Fruit fly (Drosophila melanogaster) whole organism, embryonic: ENCODE measurements around the gene Hpd.
A peak's percentile ranks its signal among the peaks of the same experiment; 100 is the strongest.

Source experiments
- CG11085 ChIP-seq: fragments of 200-800 bp; sonication (Bioruptor generic); IDR thresholded peaks from 2 replicates; pipeline ENCODE4 v1.3.6; 2022; ENCODE audit warnings: missing biosample characterization, missing genetic modification characterization
- CG11560 ChIP-seq: fragments of 200-800 bp; sonication (Bioruptor generic); IDR thresholded peaks from 3 replicates; pipeline ENCODE4 v1.3.6; 2022; ENCODE audit warnings: missing biosample characterization, missing genetic modification characterization
- CG12071 ChIP-seq: fragments of 200-800 bp; sonication (Bioruptor generic); optimal IDR thresholded peaks from 3 replicates; lab custom pipeline; 2018; ENCODE audit warnings: missing biosample characterization, mild to moderate bottlenecking, missing genetic modification characterization
- CG12744 ChIP-seq: fragments of 200-800 bp; sonication (Bioruptor generic); optimal IDR thresholded peaks from 2 replicates; lab custom pipeline; 2016; ENCODE audit warnings: missing biosample characterization, missing genetic modification characterization
- CG15514 ChIP-seq: fragments of 200-800 bp; sonication (Bioruptor generic); optimal IDR thresholded peaks from 3 replicates; lab custom pipeline; 2017; ENCODE audit warnings: missing biosample characterization, missing genetic modification characterization, mild to moderate bottlenecking, moderate library complexity, missing genetic modification reagents
- CG16815 ChIP-seq: fragments of 200-800 bp; sonication (Bioruptor generic); optimal IDR thresholded peaks from 3 replicates; lab custom pipeline; 2017; ENCODE audit warnings: missing biosample characterization, mild to moderate bottlenecking, missing genetic modification characterization
- CG17568 ChIP-seq: fragments of 200-800 bp; sonication (Bioruptor generic); optimal IDR thresholded peaks from 2 replicates; lab custom pipeline; 2018; ENCODE audit warnings: missing biosample characterization, mild to moderate bottlenecking, missing genetic modification characterization, moderate library complexity
- CG31441 ChIP-seq: fragments of 200-800 bp; sonication (Bioruptor generic); IDR thresholded peaks from 2 replicates; pipeline ENCODE4 v1.3.6; 2022; ENCODE audit warnings: missing biosample characterization, missing genetic modification characterization
- CG3995 ChIP-seq: fragments of 200-800 bp; sonication (Bioruptor generic); optimal IDR thresholded peaks from 3 replicates; lab custom pipeline; 2016; ENCODE audit warnings: missing biosample characterization, missing genetic modification characterization
- CG4854 ChIP-seq: fragments of 200-800 bp; sonication (Bioruptor generic); optimal IDR thresholded peaks from 2 replicates; lab custom pipeline; 2016; ENCODE audit warnings: missing biosample characterization, missing genetic modification characterization, inconsistent platforms
- CG6854 ChIP-seq: fragments of 200-800 bp; sonication (Bioruptor generic); optimal IDR thresholded peaks from 3 replicates; lab custom pipeline; 2017; ENCODE audit warnings: missing biosample characterization, mild to moderate bottlenecking, missing genetic modification characterization
- CG9876 ChIP-seq: fragments of 200-800 bp; sonication (Bioruptor generic); optimal IDR thresholded peaks from 2 replicates; lab custom pipeline; 2016; ENCODE audit warnings: missing biosample characterization, missing genetic modification characterization
- CG9932 ChIP-seq: fragments of 200-800 bp; sonication (Bioruptor generic); IDR thresholded peaks from 2 replicates; pipeline ENCODE4 v1.3.6; 2022; ENCODE audit warnings: missing biosample characterization, missing genetic modification characterization
- CTCF ChIP-seq: fragments of 200-800 bp; sonication (Bioruptor generic); optimal IDR thresholded peaks from 2 replicates; lab custom pipeline; 2017; ENCODE audit warnings: missing biosample characterization, mild to moderate bottlenecking, missing genetic modification characterization, moderate library complexity
- Chrac-16 ChIP-seq: fragments of 200-800 bp; sonication (Bioruptor generic); optimal IDR thresholded peaks from 3 replicates; lab custom pipeline; 2016; ENCODE audit warnings: missing biosample characterization, missing genetic modification characterization
- CrebB ChIP-seq: fragments of 200-800 bp; sonication (Bioruptor generic); optimal IDR thresholded peaks from 3 replicates; lab custom pipeline; 2018; ENCODE audit warnings: missing biosample characterization, mild to moderate bottlenecking, missing genetic modification characterization
- Eip74EF ChIP-seq, 2 experiments: fragments of 200-800 bp in 1 of 2; fragments of >200 bp in 1 of 2; sonication (Bioruptor generic) in 1 of 2; optimal IDR thresholded peaks; 2 replicates each; lab custom pipeline; 2017 to 2019; ENCODE audit warnings: missing biosample characterization in 2 of 2, missing genetic modification characterization in 2 of 2, mild to moderate bottlenecking in 1 of 2, moderate library complexity in 1 of 2
- HLH4C ChIP-seq: fragments of 200-800 bp; sonication (Bioruptor generic); IDR thresholded peaks from 3 replicates; pipeline ENCODE4 v1.3.6; 2022; ENCODE audit warnings: missing biosample characterization, missing genetic modification characterization; ENCODE audit not compliant: partially characterized antibody
- HLH54F ChIP-seq: fragments of 200-800 bp; sonication (Bioruptor generic); optimal IDR thresholded peaks from 3 replicates; lab custom pipeline; 2016; ENCODE audit warnings: missing biosample characterization, missing genetic modification characterization
- HLHmδ ChIP-seq: fragments of 200-800 bp; sonication (Bioruptor generic); optimal IDR thresholded peaks from 2 replicates; lab custom pipeline; 2018; ENCODE audit warnings: missing biosample characterization, mild to moderate bottlenecking, missing genetic modification characterization, moderate library complexity
- Max ChIP-seq: fragments of 200-800 bp; sonication (Bioruptor generic); optimal IDR thresholded peaks from 2 replicates; lab custom pipeline; 2016; ENCODE audit warnings: missing biosample characterization, mild to moderate bottlenecking, missing genetic modification characterization
- Med ChIP-seq: fragments of 200-800 bp; sonication (Bioruptor generic); peaks from one replicate; lab custom pipeline; 2016; ENCODE audit warnings: missing biosample characterization, missing genetic modification characterization, mild to moderate bottlenecking, inconsistent platforms, moderate library complexity
- NC2β ChIP-seq: fragments of 200-800 bp; sonication (Bioruptor generic); optimal IDR thresholded peaks from 2 replicates; lab custom pipeline; 2016; ENCODE audit warnings: missing biosample characterization, missing genetic modification characterization
- NK7.1 ChIP-seq: fragments of 200-800 bp; sonication (Bioruptor generic); optimal IDR thresholded peaks from 3 replicates; lab custom pipeline; 2016; ENCODE audit warnings: missing biosample characterization, missing genetic modification characterization
- Neu2 ChIP-seq: fragments of 200-800 bp; sonication (Bioruptor generic); optimal IDR thresholded peaks from 3 replicates; lab custom pipeline; 2016; ENCODE audit warnings: missing biosample characterization, missing genetic modification characterization, borderline replicate concordance
- Opbp ChIP-seq: fragments of 200-800 bp; sonication (Bioruptor generic); IDR thresholded peaks from 3 replicates; pipeline ENCODE4 v1.3.6; 2022; ENCODE audit warnings: missing biosample characterization, missing genetic modification characterization; ENCODE audit not compliant: partially characterized antibody
- PHDP ChIP-seq: fragments of 200-800 bp; sonication (Bioruptor generic); optimal IDR thresholded peaks from 3 replicates; lab custom pipeline; 2018; ENCODE audit warnings: missing biosample characterization, mild to moderate bottlenecking, missing genetic modification characterization, moderate library complexity
- Sin3A ChIP-seq: fragments of >200 bp; optimal IDR thresholded peaks from 2 replicates; lab custom pipeline; 2018
- Ssrp ChIP-seq: fragments of 200-800 bp; sonication (Bioruptor generic); optimal IDR thresholded peaks from 2 replicates; lab custom pipeline; 2018; ENCODE audit warnings: missing biosample characterization, mild to moderate bottlenecking, missing genetic modification characterization, moderate library complexity
- Vsx1 ChIP-seq: fragments of 200-800 bp; sonication (Bioruptor generic); optimal IDR thresholded peaks from 2 replicates; lab custom pipeline; 2017; ENCODE audit warnings: missing biosample characterization, mild to moderate bottlenecking, missing genetic modification characterization, missing genetic modification reagents
- YL-1 ChIP-seq: fragments of 200-800 bp; sonication (Bioruptor generic); optimal IDR thresholded peaks from 3 replicates; lab custom pipeline; 2017; ENCODE audit warnings: missing biosample characterization, mild to moderate bottlenecking, missing genetic modification characterization
- bcd ChIP-seq: fragments of 200-800 bp; sonication (Bioruptor generic); optimal IDR thresholded peaks from 2 replicates; lab custom pipeline; 2017; ENCODE audit warnings: missing biosample characterization, mild to moderate bottlenecking, missing genetic modification characterization
- ci ChIP-seq: fragments of 200-800 bp; sonication (Bioruptor generic); IDR thresholded peaks from 3 replicates; pipeline ENCODE4 v1.3.6; 2022; ENCODE audit warnings: missing biosample characterization, missing genetic modification characterization
- dm ChIP-seq: fragments of 200-800 bp; sonication (Bioruptor generic); optimal IDR thresholded peaks from 3 replicates; lab custom pipeline; 2016; ENCODE audit warnings: missing biosample characterization, missing genetic modification characterization
- ewg ChIP-seq: fragments of 200-800 bp; sonication (Bioruptor generic); optimal IDR thresholded peaks from 3 replicates; lab custom pipeline; 2017; ENCODE audit warnings: mild to moderate bottlenecking, missing biosample characterization, missing genetic modification reagents, missing genetic modification characterization
- fd64A ChIP-seq: fragments of 200-800 bp; sonication (Bioruptor generic); optimal IDR thresholded peaks from 3 replicates; lab custom pipeline; 2018; ENCODE audit warnings: missing biosample characterization, mild to moderate bottlenecking, missing genetic modification characterization
- jigr1 ChIP-seq: fragments of 200-800 bp; sonication (Bioruptor generic); IDR thresholded peaks from 3 replicates; pipeline ENCODE4 v1.3.6; 2022; ENCODE audit warnings: missing biosample characterization, missing genetic modification characterization
- nom ChIP-seq: fragments of 200-800 bp; sonication (Bioruptor generic); optimal IDR thresholded peaks from 2 replicates; lab custom pipeline; 2017; ENCODE audit warnings: missing biosample characterization, missing genetic modification characterization, mild to moderate bottlenecking, moderate library complexity, missing genetic modification reagents
- pho ChIP-seq: fragments of 200-800 bp; sonication (Bioruptor generic); optimal IDR thresholded peaks from 2 replicates; lab custom pipeline; 2016; ENCODE audit warnings: missing biosample characterization, missing genetic modification characterization
- prd ChIP-seq, 3 experiments: fragments of >200 bp in 2 of 3; fragments of 200-800 bp in 1 of 3; sonication (Bioruptor generic) in 1 of 3; optimal IDR thresholded peaks in 2 of 3; IDR thresholded peaks in 1 of 3; 2 replicates in 2 of 3; 3 replicates in 1 of 3; pipeline versions ENCODE4 v1.3.6 to Lab custom; 2017 to 2022; ENCODE audit warnings: missing biosample characterization in 1 of 3, missing genetic modification characterization in 1 of 3
- psq ChIP-seq: fragments of 200-800 bp; sonication (Bioruptor generic); optimal IDR thresholded peaks from 2 replicates; lab custom pipeline; 2017; ENCODE audit warnings: missing biosample characterization, missing genetic modification characterization
- scrt ChIP-seq: fragments of 200-800 bp; sonication (Bioruptor generic); optimal IDR thresholded peaks from 2 replicates; lab custom pipeline; 2018; ENCODE audit warnings: missing biosample characterization, mild to moderate bottlenecking, missing genetic modification characterization, moderate library complexity
- shn ChIP-seq: fragments of 200-800 bp; sonication (Bioruptor generic); optimal IDR thresholded peaks from 3 replicates; lab custom pipeline; 2016; ENCODE audit warnings: missing biosample characterization, missing genetic modification characterization
- sisA ChIP-seq: fragments of 200-800 bp; sonication (Bioruptor generic); IDR thresholded peaks from 2 replicates; pipeline ENCODE4 v1.3.6; 2022; ENCODE audit warnings: missing biosample characterization, missing genetic modification characterization
- slou ChIP-seq: fragments of 200-800 bp; sonication (Bioruptor generic); optimal IDR thresholded peaks from 3 replicates; lab custom pipeline; 2016; ENCODE audit warnings: missing biosample characterization, missing genetic modification characterization
- ssp ChIP-seq: fragments of 200-800 bp; sonication (Bioruptor generic); IDR thresholded peaks from 2 replicates; pipeline ENCODE4 v1.3.6; 2022; ENCODE audit warnings: missing biosample characterization, missing genetic modification characterization
- twi ChIP-seq: fragments of 200-800 bp; optimal IDR thresholded peaks from 2 replicates; lab custom pipeline; 2019; ENCODE audit warnings: missing biosample characterization, mild to moderate bottlenecking, missing genetic modification characterization, moderate library complexity
- vvl ChIP-seq: fragments of 200-800 bp; sonication (Bioruptor generic); IDR thresholded peaks from 2 replicates; pipeline ENCODE4 v1.3.6; 2022; ENCODE audit warnings: missing biosample characterization, missing genetic modification characterization
- wdn ChIP-seq: fragments of 200-800 bp; sonication (Bioruptor generic); IDR thresholded peaks from 2 replicates; pipeline ENCODE4 v1.3.6; 2022; ENCODE audit warnings: missing biosample characterization, missing genetic modification characterization
- wor ChIP-seq: fragments of 200-800 bp; sonication (Bioruptor generic); IDR thresholded peaks from 2 replicates; pipeline ENCODE4 v1.3.6; 2022; ENCODE audit warnings: missing biosample characterization, missing genetic modification characterization
- zfh1 ChIP-seq: fragments of 200-800 bp; sonication (Bioruptor generic); IDR thresholded peaks from 3 replicates; pipeline ENCODE4 v1.3.6; 2022; ENCODE audit warnings: missing biosample characterization, missing genetic modification characterization

The Hpd gene

dm6 chr3L:20474789-20475208, 35.1 kb upstream of the Hpd start (continued):
- TF ChIP-seq Vsx1 (GFP tag; lab: Kevin White, UChicago): peak; percentile 53
- peak; percentile 37 for TF ChIP-seq CG3995 (GFP tag; lab: Kevin White, UChicago)
- peak; percentile 76 for TF ChIP-seq CG6854 (GFP tag; lab: Kevin White, UChicago)
- TF ChIP-seq zfh1: no peak
- no peak for TF ChIP-seq Opbp (GFP tag; lab: Robert Waterston, UW)
- TF ChIP-seq HLH54F: peak; percentile 94
- TF ChIP-seq Ssrp (tag; lab: Kevin White, UChicago): peak; percentile 66
- no peak for TF ChIP-seq ci (GFP tag; lab: Robert Waterston, UW)
- TF ChIP-seq pho (GFP tag; lab: Kevin White, UChicago): peak; percentile 90
- TF ChIP-seq NK7.1: peak; percentile 66
- peak; percentile 35 for TF ChIP-seq Sin3A (lab: Kevin White, UChicago)
- no peak for TF ChIP-seq prd (optimal IDR thresholded peaks at IDR 0.05; lab: Kevin White, UChicago)
- TF ChIP-seq prd (GFP tag; IDR thresholded peaks at IDR 0.05; lab: Robert Waterston, UW): no peak
- no peak for TF ChIP-seq CG31441 (GFP tag; lab: Robert Waterston, UW)
- no peak for TF ChIP-seq wor
- TF ChIP-seq HLHmδ (GFP tag; lab: Kevin White, UChicago): peak; percentile 45
- TF ChIP-seq ewg (GFP tag; lab: Kevin White, UChicago): peak; percentile 68
- TF ChIP-seq CG9932 (GFP tag; lab: Robert Waterston, UW): no peak
- peak; percentile 82 for TF ChIP-seq psq (GFP tag; lab: Kevin White, UChicago)
- no peak for TF ChIP-seq ssp (GFP tag; lab: Robert Waterston, UW)
- TF ChIP-seq CTCF: peak; percentile 27
- TF ChIP-seq nom: peak; percentile 51
- TF ChIP-seq Chrac-16 (GFP tag; lab: Kevin White, UChicago): peak; percentile 88
- TF ChIP-seq Neu2 (GFP tag; lab: Kevin White, UChicago): no peak
- peak; percentile 81 for TF ChIP-seq CG12071 (GFP tag; lab: Kevin White, UChicago)
- no peak for TF ChIP-seq sisA (GFP tag; lab: Robert Waterston, UW)
- peak; percentile 91 for TF ChIP-seq PHDP (tag; lab: Kevin White, UChicago)
- TF ChIP-seq twi (tag; lab: Kevin White, UChicago): peak; percentile 71
- peak; percentile 98 for TF ChIP-seq Med (GFP tag; lab: Kevin White, UChicago)
- TF ChIP-seq Max (GFP tag; lab: Kevin White, UChicago): peak; percentile 77
- no peak for TF ChIP-seq jigr1
- peak in 1 of 2 experiments; percentile 76 for TF ChIP-seq Eip74EF (GFP tag; optimal IDR thresholded peaks at IDR 0.05; lab: Kevin White, UChicago)
- peak; percentile 73 for TF ChIP-seq dm
- TF ChIP-seq shn (GFP tag; lab: Kevin White, UChicago): peak; percentile 80
- peak; percentile 41 for TF ChIP-seq fd64A
- TF ChIP-seq wdn: no peak
- TF ChIP-seq bcd (GFP tag; lab: Kevin White, UChicago): peak; percentile 89
- TF ChIP-seq CG4854 (GFP tag; lab: Kevin White, UChicago): peak; percentile 80
- no peak for TF ChIP-seq vvl (GFP tag; lab: Robert Waterston, UW)
- peak; percentile 89 for TF ChIP-seq CG15514 (GFP tag; lab: Kevin White, UChicago)
- TF ChIP-seq CrebB (tag; lab: Kevin White, UChicago): peak; percentile 78
- peak; percentile 76 for TF ChIP-seq scrt
- peak; percentile 82 for TF ChIP-seq CG9876 (GFP tag; lab: Kevin White, UChicago)
- TF ChIP-seq CG11085 (GFP tag; lab: Robert Waterston, UW): no peak
- TF ChIP-seq HLH4C (GFP tag; lab: Robert Waterston, UW): no peak
- TF ChIP-seq NC2β: peak; percentile 73
- TF ChIP-seq YL-1 (GFP tag; lab: Kevin White, UChicago): peak; percentile 68
- peak; percentile 74 for TF ChIP-seq CG12744 (GFP tag; lab: Kevin White, UChicago)
- TF ChIP-seq CG16815 (GFP tag; lab: Kevin White, UChicago): peak; percentile 77
- TF ChIP-seq CG11560: no peak
- peak; percentile 79 for TF ChIP-seq slou
- peak; percentile 70 for TF ChIP-seq CG17568 (GFP tag; lab: Kevin White, UChicago)
